Worm (Caenorhabditis elegans) whole organism, L4 larva: ENCODE data around the gene C14A4.6.

ENCODE experiments used
- F10B5.3 ChIP-seq: sonication (generic microtip); optimal IDR thresholded peaks from 2 replicates; lab custom pipeline; 2016; ENCODE audit warnings: mild to moderate bottlenecking, missing genetic modification characterization, missing compliant biosample characterization
- F26F4.8 ChIP-seq: fragments of 200-800 bp; sonication (Bioruptor generic); conservative IDR thresholded peaks from 2 replicates; pipeline ENCODE4 v1.3.6; 2022; ENCODE audit warnings: missing genetic modification characterization, missing compliant biosample characterization
- F37D6.2 ChIP-seq: sonication (generic microtip); optimal IDR thresholded peaks from 2 replicates; lab custom pipeline; 2016; ENCODE audit warnings: mild to moderate bottlenecking, missing genetic modification characterization, missing compliant biosample characterization
- F44E2.7 ChIP-seq: fragments of 200-800 bp; sonication (Bioruptor generic); IDR thresholded peaks from 2 replicates; pipeline ENCODE4 v2.1.2; 2022; ENCODE audit warnings: missing genetic modification characterization, missing compliant biosample characterization
- T20F7.1 ChIP-seq: fragments of 200-800 bp; sonication (Bioruptor generic); optimal IDR thresholded peaks from 2 replicates; lab custom pipeline; 2018; ENCODE audit warnings: mild to moderate bottlenecking, missing genetic modification characterization, missing compliant biosample characterization
- ZK337.2 ChIP-seq: fragments of 200-800 bp; sonication (Bioruptor generic); IDR thresholded peaks from 2 replicates; pipeline ENCODE4 v1.3.6; 2022; ENCODE audit warnings: missing genetic modification reagents, missing genetic modification characterization, missing compliant biosample characterization
- ama-1 ChIP-seq: fragments of 150-350 bp; optimal IDR thresholded peaks from 2 replicates; lab custom pipeline; 2014; ENCODE audit warnings: inconsistent platforms, mixed read lengths
- ceh-20 ChIP-seq: fragments of 200-800 bp; sonication (Bioruptor generic); IDR thresholded peaks from 2 replicates; pipeline ENCODE4 v1.3.6; 2022; ENCODE audit warnings: missing genetic modification reagents, missing genetic modification characterization, missing compliant biosample characterization
- ceh-32 ChIP-seq: sonication (generic microtip); optimal IDR thresholded peaks from 2 replicates; lab custom pipeline; 2016; ENCODE audit warnings: mild to moderate bottlenecking, missing genetic modification characterization, missing compliant biosample characterization; ENCODE audit not compliant: poor library complexity
- ceh-82 ChIP-seq: sonication (generic microtip); optimal IDR thresholded peaks from 2 replicates; lab custom pipeline; 2017; ENCODE audit warnings: missing biosample characterization, missing genetic modification characterization
- ctbp-1 ChIP-seq: fragments of 200-800 bp; sonication (Bioruptor generic); IDR thresholded peaks from 2 replicates; pipeline ENCODE4 v1.3.6; 2022; ENCODE audit warnings: missing genetic modification reagents, missing genetic modification characterization, missing compliant biosample characterization
- daf-12 ChIP-seq: fragments of 150-350 bp; optimal IDR thresholded peaks from 2 replicates; lab custom pipeline; 2014; ENCODE audit warnings: missing biosample characterization, missing genetic modification reagents, missing genetic modification characterization
- daf-16 ChIP-seq, 3 experiments: sonication (generic microtip); optimal IDR thresholded peaks; 2 replicates each; lab custom pipeline; 2016 to 2017; ENCODE audit warnings: missing genetic modification characterization in 3 of 3, missing genetic modification reagents in 3 of 3, mild to moderate bottlenecking in 2 of 3, missing compliant biosample characterization in 2 of 3, missing biosample characterization in 1 of 3, moderate library complexity in 1 of 3
- daf-19 ChIP-seq: fragments of 200-800 bp; sonication (Bioruptor generic); conservative IDR thresholded peaks from 2 replicates; pipeline ENCODE4 v1.3.6; 2022; ENCODE audit warnings: missing genetic modification characterization, missing compliant biosample characterization
- daf-8 ChIP-seq: fragments of 200-800 bp; sonication (Bioruptor generic); IDR thresholded peaks from 2 replicates; pipeline ENCODE4 v1.3.6; 2022; ENCODE audit warnings: missing genetic modification characterization, missing compliant biosample characterization
- dmd-8 ChIP-seq: fragments of 200-800 bp; sonication (Bioruptor generic); IDR thresholded peaks from 2 replicates; pipeline ENCODE4 v1.3.6; 2022; ENCODE audit warnings: missing genetic modification characterization, missing compliant biosample characterization
- dmd-9 ChIP-seq: fragments of 200-800 bp; sonication (Bioruptor generic); IDR thresholded peaks from 2 replicates; pipeline ENCODE4 v1.3.6; 2022; ENCODE audit warnings: missing genetic modification reagents, missing genetic modification characterization, missing compliant biosample characterization
- dpl-1 ChIP-seq: fragments of 150-350 bp; optimal IDR thresholded peaks from 2 replicates; lab custom pipeline; 2014; ENCODE audit warnings: missing biosample characterization, missing genetic modification reagents, missing genetic modification characterization
- dve-1 ChIP-seq: sonication (generic microtip); optimal IDR thresholded peaks from 2 replicates; lab custom pipeline; 2017; ENCODE audit warnings: antibody characterized with exemption, mild to moderate bottlenecking, missing genetic modification characterization, missing compliant biosample characterization; ENCODE audit not compliant: insufficient read depth
- egl-27 ChIP-seq: sonication (generic microtip); optimal IDR thresholded peaks from 3 replicates; lab custom pipeline; 2017; ENCODE audit warnings: missing biosample characterization, missing genetic modification reagents, missing genetic modification characterization
- fos-1 ChIP-seq: fragments of 150-350 bp; optimal IDR thresholded peaks from 2 replicates; lab custom pipeline; 2014; ENCODE audit warnings: missing biosample characterization, missing genetic modification characterization
- hlh-11 ChIP-seq: fragments of 200-800 bp; sonication (Bioruptor generic); optimal IDR thresholded peaks from 2 replicates; lab custom pipeline; 2018; ENCODE audit warnings: mild to moderate bottlenecking, missing genetic modification characterization, missing compliant biosample characterization
- hmg-1.1 ChIP-seq: fragments of 200-800 bp; sonication (Bioruptor generic); IDR thresholded peaks from 2 replicates; pipeline ENCODE4 v1.3.6; 2022; ENCODE audit warnings: missing genetic modification reagents, missing genetic modification characterization, missing compliant biosample characterization
- lin-1 ChIP-seq: fragments of 200-800 bp; sonication (Bioruptor generic); IDR thresholded peaks from 2 replicates; pipeline ENCODE4 v1.3.6; 2022; ENCODE audit warnings: missing genetic modification reagents, missing genetic modification characterization, missing compliant biosample characterization
- lin-13 ChIP-seq: fragments of 150-350 bp; optimal IDR thresholded peaks from 2 replicates; lab custom pipeline; 2014; ENCODE audit warnings: missing biosample characterization, missing genetic modification reagents, missing genetic modification characterization
- lin-38 ChIP-seq: fragments of 200-800 bp; sonication (Bioruptor generic); IDR thresholded peaks from 2 replicates; pipeline ENCODE4 v1.3.6; 2022; ENCODE audit warnings: missing genetic modification reagents, missing genetic modification characterization, missing compliant biosample characterization
- lin-39 ChIP-seq: fragments of 150-350 bp; optimal IDR thresholded peaks from 2 replicates; lab custom pipeline; 2014; ENCODE audit warnings: missing biosample characterization, missing genetic modification reagents, missing genetic modification characterization
- lsy-2 ChIP-seq, 2 experiments: fragments of 150-350 bp in 1 of 2; sonication (generic microtip) in 1 of 2; optimal IDR thresholded peaks; 2 replicates each; lab custom pipeline; 2014 to 2017; ENCODE audit warnings: missing biosample characterization in 2 of 2, missing genetic modification characterization in 2 of 2
- madf-9 ChIP-seq: fragments of 200-800 bp; sonication (Bioruptor generic); conservative IDR thresholded peaks from 2 replicates; pipeline ENCODE4 v1.3.6; 2022; ENCODE audit warnings: missing genetic modification reagents, missing genetic modification characterization, missing compliant biosample characterization
- mxl-2 ChIP-seq: fragments of 200-800 bp; sonication (Bioruptor generic); conservative IDR thresholded peaks from 2 replicates; pipeline ENCODE4 v1.3.6; 2022; ENCODE audit warnings: missing genetic modification reagents, missing genetic modification characterization, missing compliant biosample characterization
- mxl-3 ChIP-seq: fragments of 200-800 bp; sonication (Bioruptor generic); optimal IDR thresholded peaks from 2 replicates; lab custom pipeline; 2018; ENCODE audit warnings: mild to moderate bottlenecking, missing genetic modification characterization, missing compliant biosample characterization
- nhr-10 ChIP-seq: fragments of 150-350 bp; optimal IDR thresholded peaks from 2 replicates; lab custom pipeline; 2014; ENCODE audit warnings: missing biosample characterization, missing genetic modification characterization
- nhr-25 ChIP-seq: sonication (generic microtip); optimal IDR thresholded peaks from 2 replicates; lab custom pipeline; 2017; ENCODE audit warnings: missing genetic modification characterization, mild to moderate bottlenecking, missing compliant biosample characterization, antibody characterized with exemption, moderate library complexity, borderline replicate concordance; ENCODE audit not compliant: insufficient read depth
- nhr-28 ChIP-seq: fragments of 150-350 bp; optimal IDR thresholded peaks from 2 replicates; lab custom pipeline; 2014; ENCODE audit warnings: missing biosample characterization, missing genetic modification characterization
- nhr-41 ChIP-seq: fragments of 200-800 bp; sonication (Bioruptor generic); IDR thresholded peaks from 2 replicates; pipeline ENCODE4 v1.3.6; 2022; ENCODE audit warnings: missing genetic modification reagents, missing genetic modification characterization, missing compliant biosample characterization
- nhr-48 ChIP-seq: sonication (generic microtip); optimal IDR thresholded peaks from 2 replicates; lab custom pipeline; 2016; ENCODE audit warnings: mild to moderate bottlenecking, missing genetic modification characterization, missing compliant biosample characterization
- nhr-76 ChIP-seq: fragments of 150-350 bp; optimal IDR thresholded peaks from 2 replicates; lab custom pipeline; 2014; ENCODE audit warnings: missing biosample characterization, missing genetic modification characterization
- nhr-77 ChIP-seq: fragments of 150-350 bp; optimal IDR thresholded peaks from 2 replicates; lab custom pipeline; 2014; ENCODE audit warnings: missing biosample characterization, missing genetic modification characterization
- php-3 ChIP-seq: fragments of 200-800 bp; sonication (Bioruptor generic); IDR thresholded peaks from 2 replicates; pipeline ENCODE4 v1.3.6; 2022; ENCODE audit warnings: missing genetic modification reagents, missing genetic modification characterization, missing compliant biosample characterization
- saeg-2 ChIP-seq: fragments of 200-800 bp; sonication (Bioruptor generic); IDR thresholded peaks from 2 replicates; pipeline ENCODE4 v1.3.6; 2022; ENCODE audit warnings: missing genetic modification reagents, missing genetic modification characterization, missing compliant biosample characterization
- skn-1 ChIP-seq: fragments of 150-350 bp; optimal IDR thresholded peaks from 2 replicates; lab custom pipeline; 2014; ENCODE audit warnings: missing biosample characterization, missing genetic modification characterization
- spr-1 ChIP-seq: sonication (generic microtip); optimal IDR thresholded peaks from 2 replicates; lab custom pipeline; 2016; ENCODE audit warnings: mild to moderate bottlenecking, missing genetic modification characterization, missing compliant biosample characterization
- spr-3 ChIP-seq: fragments of 200-800 bp; sonication (Bioruptor generic); optimal IDR thresholded peaks from 2 replicates; lab custom pipeline; 2018; ENCODE audit warnings: mild to moderate bottlenecking, missing genetic modification characterization, missing compliant biosample characterization
- tag-97 ChIP-seq: fragments of 200-800 bp; sonication (Bioruptor generic); IDR thresholded peaks from 2 replicates; pipeline ENCODE4 v1.3.6; 2022; ENCODE audit warnings: missing genetic modification characterization, missing compliant biosample characterization
- tra-1 ChIP-seq: fragments of 200-800 bp; sonication (Bioruptor generic); IDR thresholded peaks from 2 replicates; pipeline ENCODE4 v1.3.6; 2022; ENCODE audit warnings: missing genetic modification reagents, missing genetic modification characterization, missing compliant biosample characterization
- zfp-2 ChIP-seq: sonication (generic microtip); optimal IDR thresholded peaks from 2 replicates; lab custom pipeline; 2016; ENCODE audit warnings: mild to moderate bottlenecking, missing genetic modification characterization, missing compliant biosample characterization
- zip-11 ChIP-seq: fragments of 200-800 bp; sonication (Bioruptor generic); IDR thresholded peaks from 2 replicates; pipeline ENCODE4 v1.3.6; 2022; ENCODE audit warnings: missing genetic modification characterization, missing compliant biosample characterization
- zip-2 ChIP-seq: fragments of 150-350 bp; optimal IDR thresholded peaks from 2 replicates; lab custom pipeline; 2014; ENCODE audit warnings: missing biosample characterization, missing genetic modification characterization
- ztf-11 ChIP-seq: fragments of 150-350 bp; optimal IDR thresholded peaks from 2 replicates; lab custom pipeline; 2014; ENCODE audit warnings: missing biosample characterization, missing genetic modification characterization

The C14A4.6 gene

ce11 chrII:10547803-10548693 lies 46.5 kb downstream of the C14A4.6 start (continued):
- TF ChIP-seq daf-19 (GFP tag; lab: Robert Waterston, UW) (no peak), hmg-1.1 (no peak), spr-3 (GFP tag; lab: Kevin White, UChicago) (no peak), nhr-48 (tag; lab: Kevin White, UChicago) (no peak), tag-97 (GFP tag; lab: Robert Waterston, UW) (no peak), spr-1 (tag; lab: Kevin White, UChicago) (no peak), ztf-11 (tag; lab: Kevin White, UChicago) (no peak), F26F4.8 (no peak), nhr-28 (tag; lab: Kevin White, UChicago) (peak; percentile 50), dve-1 (tag; lab: Kevin White, UChicago) (peak; percentile 30), ceh-32 (tag; lab: Kevin White, UChicago) (no peak), T20F7.1 (no peak), daf-12 (tag; lab: Kevin White, UChicago) (no peak), nhr-25 (no peak), F10B5.3 (no peak), ctbp-1 (GFP tag; lab: Robert Waterston, UW) (no peak; the same call in 1 of the 2 replicates), lin-13 (GFP tag; lab: Kevin White, UChicago) (peak; percentile 31), mxl-3 (GFP tag; lab: Kevin White, UChicago) (no peak), zfp-2 (no peak), dmd-8 (GFP tag; lab: Robert Waterston, UW) (no peak), php-3 (no peak), zip-2 (tag; lab: Kevin White, UChicago) (no peak), ama-1 (lab: Kevin White, UChicago) (peak; percentile 73), lin-39 (tag; lab: Kevin White, UChicago) (no peak), tra-1 (GFP tag; lab: Robert Waterston, UW) (0 out of 2 replicates have a peak, but pooled peaks have one; percentile 14), nhr-41 (peak; percentile 58; the same call in 1 of the 2 replicates), mxl-2 (GFP tag; lab: Robert Waterston, UW) (no peak), fos-1 (tag; lab: Kevin White, UChicago) (no peak), dmd-9 (GFP tag; lab: Robert Waterston, UW) (no peak), zip-11 (GFP tag; lab: Robert Waterston, UW) (0 out of 2 replicates have a peak, but pooled peaks have one; percentile 15), F44E2.7 (no peak), ZK337.2 (no peak), skn-1 (tag; lab: Kevin White, UChicago) (no peak), daf-16 (GFP tag; optimal IDR thresholded peaks at IDR 0.05; lab: Kevin White, UChicago) (no peak), daf-16 (tag; optimal IDR thresholded peaks at IDR 0.05; lab: Kevin White, UChicago) (peak; percentile 14), F37D6.2 (tag; lab: Kevin White, UChicago) (no peak), lsy-2 (tag; optimal IDR thresholded peaks at IDR 0.05; lab: Kevin White, UChicago) (no peak), nhr-10 (tag; lab: Kevin White, UChicago) (no peak), nhr-76 (no peak), hlh-11 (tag; lab: Kevin White, UChicago) (peak; percentile 49), nhr-77 (tag; lab: Kevin White, UChicago) (no peak), ceh-20 (no peak), saeg-2 (GFP tag; lab: Robert Waterston, UW) (no peak), madf-9 (GFP tag; lab: Robert Waterston, UW) (0 out of 2 replicates have a peak, but pooled peaks have one; percentile 23), lin-1 (GFP tag; lab: Robert Waterston, UW) (no peak), ceh-82 (tag; lab: Kevin White, UChicago) (no peak), lin-38 (GFP tag; lab: Robert Waterston, UW) (no peak), egl-27 (tag; lab: Kevin White, UChicago) (no peak), dpl-1 (GFP tag; lab: Kevin White, UChicago) (no peak), daf-8 (no peak)
